Worm (Caenorhabditis elegans): ENCODE results near the gene erfa-3.
A peak's percentile ranks its signal among the peaks of the same experiment; 100 is the strongest.

Gene erfa-3

ce11 chrV:11083691-11084090, 29.2 kb downstream of the erfa-3 start (continued):
- TF ChIP-seq ceh-34 (tag; optimal IDR thresholded peaks at IDR 0.05) (no peak), eyg-1 (tag; optimal IDR thresholded peaks at IDR 0.05) (no peak), sox-2 (GFP tag; IDR thresholded peaks at IDR 0.05) (no peak), hlh-6 (tag; optimal IDR thresholded peaks at IDR 0.05) (no peak), unc-86 (tag; optimal IDR thresholded peaks at IDR 0.05) (no peak), unc-42 (tag; optimal IDR thresholded peaks at IDR 0.05) (no peak), ceh-19 (GFP tag; optimal IDR thresholded peaks at IDR 0.05) (no peak), tbx-7 (tag; optimal IDR thresholded peaks at IDR 0.05) (no peak), K09A11.1 (tag; optimal IDR thresholded peaks at IDR 0.05; ENCODE audit: insufficient read depth) (no peak), hlh-13 (GFP tag; optimal IDR thresholded peaks at IDR 0.05) (no peak), npax-4 (tag; optimal IDR thresholded peaks at IDR 0.05) (no peak), ets-4 (tag; optimal IDR thresholded peaks at IDR 0.05) (peak; percentile 1), ztf-16 (tag; optimal IDR thresholded peaks at IDR 0.05) (no peak), hlh-15 (tag; optimal IDR thresholded peaks at IDR 0.05) (no peak)

ce11 chrV:11082964-11083363, 29.9 kb downstream of the erfa-3 start:
- TF ChIP-seq mec-3 (tag; optimal IDR thresholded peaks at IDR 0.05; ENCODE audit: borderline replicate concordance), result no peak

- peak; percentile 54 for TF ChIP-seq ceh-34 (tag; optimal IDR thresholded peaks at IDR 0.05)
- no peak for TF ChIP-seq K02D7.2 (tag; optimal IDR thresholded peaks at IDR 0.05)
- no peak for TF ChIP-seq dve-1 (tag; optimal IDR thresholded peaks at IDR 0.05)
- no peak for TF ChIP-seq ceh-6 (GFP tag; optimal IDR thresholded peaks at IDR 0.05)
- peak; percentile 45 for TF ChIP-seq hlh-8 (tag; optimal IDR thresholded peaks at IDR 0.05)
- TF ChIP-seq pax-1 (tag; optimal IDR thresholded peaks at IDR 0.05), result no peak
- TF ChIP-seq che-1 (tag; optimal IDR thresholded peaks at IDR 0.05), result no peak
- TF ChIP-seq ttx-3 (tag; optimal IDR thresholded peaks at IDR 0.05), result no peak
- TF ChIP-seq ceh-19 (GFP tag; optimal IDR thresholded peaks at IDR 0.05), result no peak
- TF ChIP-seq ztf-16 (tag; optimal IDR thresholded peaks at IDR 0.05), result no peak
- TF ChIP-seq ceh-14 (tag; optimal IDR thresholded peaks at IDR 0.05), result no peak
- no peak for TF ChIP-seq F13H6.1 (tag; optimal IDR thresholded peaks at IDR 0.05)
- TF ChIP-seq ceh-2 (tag; optimal IDR thresholded peaks at IDR 0.05), result no peak
- no peak for TF ChIP-seq T23F11.4 (GFP tag; optimal IDR thresholded peaks at IDR 0.05)
- no peak for TF ChIP-seq npax-4 (tag; optimal IDR thresholded peaks at IDR 0.05)
- no peak for TF ChIP-seq ceh-9 (tag; optimal IDR thresholded peaks at IDR 0.05)
- TF ChIP-seq pag-3 (tag; optimal IDR thresholded peaks at IDR 0.05; ENCODE audit: borderline replicate concordance), result no peak
- peak; percentile 7 for TF ChIP-seq dmd-4 (tag; optimal IDR thresholded peaks at IDR 0.05; ENCODE audit: borderline replicate concordance)
- no peak for TF ChIP-seq pqm-1 (tag; optimal IDR thresholded peaks at IDR 0.05)
- no peak for TF ChIP-seq odd-2 (tag; optimal IDR thresholded peaks at IDR 0.05)
- TF ChIP-seq nfya-1 (tag; optimal IDR thresholded peaks at IDR 0.05), result peak; percentile 61
- no peak for TF ChIP-seq unc-55 (GFP tag; optimal IDR thresholded peaks at IDR 0.05)
- TF ChIP-seq fkh-10 (GFP tag; optimal IDR thresholded peaks at IDR 0.05), result no peak
- peak; percentile 5 for TF ChIP-seq pat-9 (tag; optimal IDR thresholded peaks at IDR 0.05)
- no peak for TF ChIP-seq sox-4 (tag; optimal IDR thresholded peaks at IDR 0.05)
- TF ChIP-seq ceh-22 (tag; optimal IDR thresholded peaks at IDR 0.05), result no peak
- peak; percentile 76 for TF ChIP-seq rnt-1 (tag; optimal IDR thresholded peaks at IDR 0.05)
- TF ChIP-seq nhr-11 (tag; optimal IDR thresholded peaks at IDR 0.05), result no peak
- TF ChIP-seq ama-1 (optimal IDR thresholded peaks at IDR 0.05), result no peak
- TF ChIP-seq C08G9.2 (tag; optimal IDR thresholded peaks at IDR 0.05), result no peak
- no peak for TF ChIP-seq gmeb-2 (tag; optimal IDR thresholded peaks at IDR 0.05)
- no peak for TF ChIP-seq fkh-6 (tag; optimal IDR thresholded peaks at IDR 0.05)
- TF ChIP-seq ceh-48 (tag; optimal IDR thresholded peaks at IDR 0.05), result no peak
- no peak for TF ChIP-seq pros-1 (tag; optimal IDR thresholded peaks at IDR 0.05)
- TF ChIP-seq syd-9 (tag; optimal IDR thresholded peaks at IDR 0.05), result no peak
- no peak for TF ChIP-seq pha-2 (tag; optimal IDR thresholded peaks at IDR 0.05)
- no peak for TF ChIP-seq unc-86 (tag; optimal IDR thresholded peaks at IDR 0.05)
- no peak for TF ChIP-seq ceh-45 (GFP tag; IDR thresholded peaks at IDR 0.05)
- peak; percentile 67 for TF ChIP-seq tbx-2 (tag; optimal IDR thresholded peaks at IDR 0.05)
- peak; percentile 94 for TF ChIP-seq ceh-18 (tag; optimal IDR thresholded peaks at IDR 0.05)
Measured at ce11 chrV:11082475-11082874, 30.4 kb downstream of the erfa-3 start.
